Worm (Caenorhabditis elegans) whole organism, L4 larva: Measurements from ENCODE around the gene egrh-3.

Experiments used
- dmd-9 ChIP-seq: fragments of 200-800 bp; sonication (Bioruptor generic); IDR thresholded peaks from 2 replicates; pipeline ENCODE4 v1.3.6; 2022; ENCODE audit warnings: missing genetic modification reagents, missing genetic modification characterization, missing compliant biosample characterization
- nhr-6 ChIP-seq: fragments of 150-350 bp; optimal IDR thresholded peaks from 2 replicates; lab custom pipeline; 2014; ENCODE audit warnings: missing biosample characterization, missing genetic modification characterization

DNA sequence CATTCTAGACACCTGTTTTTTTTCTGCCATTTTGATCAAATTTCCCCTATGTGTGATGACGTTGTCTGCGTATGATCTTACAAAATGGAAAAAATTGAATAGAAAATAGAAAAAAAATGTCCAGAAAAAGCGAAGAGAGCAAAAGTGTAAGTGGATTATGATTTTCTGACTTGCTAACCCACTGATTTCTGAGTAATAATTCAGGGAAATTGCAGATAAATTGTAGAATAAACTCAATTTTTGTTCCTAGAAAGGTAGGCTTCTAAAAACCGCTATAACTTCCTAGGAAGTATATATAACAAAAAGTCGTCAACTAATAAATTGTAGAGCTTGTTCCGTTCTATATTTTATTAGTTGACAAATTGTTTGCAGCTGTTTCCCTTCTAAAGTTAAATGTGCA is 46.1 kb upstream of the egrh-3 start:
- TF ChIP-seq nhr-6 (tag; lab: Kevin White, UChicago): no peak
- no peak for TF ChIP-seq dmd-9 (GFP tag; lab: Robert Waterston, UW)
